Fruit fly (Drosophila melanogaster): ENCODE data around the gene RhoL.
A peak's percentile ranks its signal among the peaks of the same experiment; 100 is the strongest.

The RhoL gene

DNA sequence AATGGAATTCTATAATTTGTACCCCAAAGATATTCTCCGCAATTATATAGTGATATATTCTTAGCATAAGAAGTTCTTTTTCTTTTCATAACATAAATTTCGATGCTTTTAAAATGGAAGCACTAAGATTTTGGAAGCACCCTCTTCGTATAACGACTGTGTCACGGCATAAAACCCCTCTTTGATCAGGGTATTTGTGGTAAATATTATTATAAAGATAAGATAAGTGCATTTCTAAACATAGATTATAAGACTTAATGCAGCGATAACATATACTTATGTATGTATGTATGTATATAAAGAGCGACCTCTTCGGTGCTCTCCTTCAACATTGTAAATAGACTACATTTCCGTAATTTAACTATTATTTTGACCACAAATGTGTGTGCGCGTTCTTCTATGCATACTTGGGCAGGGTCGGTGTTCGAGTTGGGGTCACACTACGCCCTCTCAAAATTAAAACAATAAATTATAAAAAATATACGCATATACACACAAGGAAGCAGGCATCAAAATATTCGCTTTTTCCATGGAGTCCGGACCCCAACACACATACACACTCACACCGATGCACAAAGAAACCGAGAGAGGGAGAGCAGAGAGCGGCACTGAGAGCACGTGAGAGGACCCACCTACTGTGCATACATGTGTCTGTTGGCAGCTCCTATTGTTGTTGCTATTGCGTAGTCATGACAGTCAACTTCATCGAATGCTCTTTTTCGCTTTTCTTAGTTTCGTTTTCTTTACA, 48.1 kb upstream of the RhoL start (continued):
- TF ChIP-seq gce (GFP tag; IDR thresholded peaks at IDR 0.05): no peak
- TF ChIP-seq CG8359 (GFP tag; optimal IDR thresholded peaks at IDR 0.05; ENCODE audit: borderline replicate concordance): no peak
- TF ChIP-seq TFAM (GFP tag; optimal IDR thresholded peaks at IDR 0.05): no peak
- no peak for TF ChIP-seq stwl (tag; optimal IDR thresholded peaks at IDR 0.05)
- no peak for TF ChIP-seq Gug (GFP tag; IDR thresholded peaks at IDR 0.05)
- TF ChIP-seq fru (optimal IDR thresholded peaks at IDR 0.05): no peak
- TF ChIP-seq HmgZ (tag; optimal IDR thresholded peaks at IDR 0.05): no peak
- no peak for TF ChIP-seq CG10267 (tag; optimal IDR thresholded peaks at IDR 0.05)
- TF ChIP-seq MBD-R2 (GFP tag; IDR thresholded peaks at IDR 0.05): no peak
- TF ChIP-seq CG13296 (GFP tag; optimal IDR thresholded peaks at IDR 0.05): no peak
- TF ChIP-seq HmgD (GFP tag; optimal IDR thresholded peaks at IDR 0.05): no peak
- no peak for TF ChIP-seq CG18262 (tag; optimal IDR thresholded peaks at IDR 0.05)
- no peak for TF ChIP-seq CG6791 (GFP tag; IDR thresholded peaks at IDR 0.05; ENCODE audit: partially characterized antibody)
- no peak for TF ChIP-seq mam (GFP tag; optimal IDR thresholded peaks at IDR 0.05)
- TF ChIP-seq CG14710 (tag; optimal IDR thresholded peaks at IDR 0.05): peak; percentile 14
- TF ChIP-seq Fer1 (GFP tag; optimal IDR thresholded peaks at IDR 0.05): peak; percentile 26
- no peak for TF ChIP-seq CG4424 (GFP tag; optimal IDR thresholded peaks at IDR 0.05)
- no peak for TF ChIP-seq wor (GFP tag; IDR thresholded peaks at IDR 0.05)
- TF ChIP-seq E2f2 (GFP tag; IDR thresholded peaks at IDR 0.05): no peak
- no peak for TF ChIP-seq disco-r (GFP tag; optimal IDR thresholded peaks at IDR 0.05)
- TF ChIP-seq CG12744 (GFP tag; optimal IDR thresholded peaks at IDR 0.05): no peak
- no peak for TF ChIP-seq CG3838 (GFP tag; optimal IDR thresholded peaks at IDR 0.05)
- no peak for TF ChIP-seq sna (GFP tag; IDR thresholded peaks at IDR 0.05; ENCODE audit: partially characterized antibody)
- TF ChIP-seq sens (GFP tag): no peak
- peak; percentile 21 for TF ChIP-seq CG7987 (GFP tag; optimal IDR thresholded peaks at IDR 0.05)
- no peak for TF ChIP-seq gcm2 (GFP tag; optimal IDR thresholded peaks at IDR 0.05)
- no peak for TF ChIP-seq pzg (GFP tag; optimal IDR thresholded peaks at IDR 0.05)
- peak; percentile 41 for TF ChIP-seq HLHmδ (GFP tag; optimal IDR thresholded peaks at IDR 0.05)
- peak; percentile 22 for TF ChIP-seq CG2202 (tag; optimal IDR thresholded peaks at IDR 0.05)
- no peak for TF ChIP-seq CG4730 (GFP tag; IDR thresholded peaks at IDR 0.05)
- no peak for TF ChIP-seq Ssrp (tag; optimal IDR thresholded peaks at IDR 0.05)
- TF ChIP-seq CG30020 (tag; optimal IDR thresholded peaks at IDR 0.05): no peak
- no peak for TF ChIP-seq CG1529 (GFP tag; optimal IDR thresholded peaks at IDR 0.05)
- TF ChIP-seq CG17385 (GFP tag; optimal IDR thresholded peaks at IDR 0.05): peak; percentile 18
- no peak for TF ChIP-seq ken (GFP tag; IDR thresholded peaks at IDR 0.05)
- TF ChIP-seq Ptx1 (GFP tag; IDR thresholded peaks at IDR 0.05): no peak
- peak; percentile 96 for TF ChIP-seq yki (optimal IDR thresholded peaks at IDR 0.05)
- no peak for TF ChIP-seq CG4360 (GFP tag; IDR thresholded peaks at IDR 0.05)
- TF ChIP-seq gfzf (GFP tag; optimal IDR thresholded peaks at IDR 0.05): no peak
- peak; percentile 50 for TF ChIP-seq oc (tag; optimal IDR thresholded peaks at IDR 0.05)
- TF ChIP-seq trem (tag; optimal IDR thresholded peaks at IDR 0.05): peak; percentile 7
- no peak for TF ChIP-seq CG7786 (GFP tag; optimal IDR thresholded peaks at IDR 0.05)
- no peak for TF ChIP-seq CG4282 (GFP tag; optimal IDR thresholded peaks at IDR 0.05)
- TF ChIP-seq zf30C (GFP tag; optimal IDR thresholded peaks at IDR 0.05): no peak
- TF ChIP-seq CG7556 (GFP tag; optimal IDR thresholded peaks at IDR 0.05): no peak
- TF ChIP-seq CG9437 (GFP tag; optimal IDR thresholded peaks at IDR 0.05): peak; percentile 12
- no peak for TF ChIP-seq bcd (GFP tag; optimal IDR thresholded peaks at IDR 0.05)
- no peak for TF ChIP-seq CG12071 (GFP tag; optimal IDR thresholded peaks at IDR 0.05)
- no peak for TF ChIP-seq Ravus (GFP tag; IDR thresholded peaks at IDR 0.05)
- TF ChIP-seq croc (GFP tag; conservative IDR thresholded peaks at IDR 0.05): no peak
- TF ChIP-seq Lim3 (GFP tag; IDR thresholded peaks at IDR 0.05): no peak
- TF ChIP-seq CG2712 (tag; optimal IDR thresholded peaks at IDR 0.05): peak; percentile 16
